Worm (Caenorhabditis elegans) whole organism, L4/young adult: Measurements from ENCODE around the gene F13B9.2.

Source experiments
- W03F9.2 ChIP-seq: fragments of 150-350 bp; optimal IDR thresholded peaks from 2 replicates; lab custom pipeline; 2014; ENCODE audit warnings: missing biosample characterization, missing genetic modification characterization
- dao-5 ChIP-seq: sonication (generic microtip); optimal IDR thresholded peaks from 2 replicates; lab custom pipeline; 2016; ENCODE audit warnings: missing genotype, missing genetic modification characterization, moderate library complexity, missing compliant biosample characterization
- him-1 ChIP-seq: sonication (generic microtip); optimal IDR thresholded peaks from 2 replicates; lab custom pipeline; 2016; ENCODE audit warnings: missing genotype, missing genetic modification reagents, missing genetic modification characterization, missing compliant biosample characterization

F13B9.2 gene

DNA sequence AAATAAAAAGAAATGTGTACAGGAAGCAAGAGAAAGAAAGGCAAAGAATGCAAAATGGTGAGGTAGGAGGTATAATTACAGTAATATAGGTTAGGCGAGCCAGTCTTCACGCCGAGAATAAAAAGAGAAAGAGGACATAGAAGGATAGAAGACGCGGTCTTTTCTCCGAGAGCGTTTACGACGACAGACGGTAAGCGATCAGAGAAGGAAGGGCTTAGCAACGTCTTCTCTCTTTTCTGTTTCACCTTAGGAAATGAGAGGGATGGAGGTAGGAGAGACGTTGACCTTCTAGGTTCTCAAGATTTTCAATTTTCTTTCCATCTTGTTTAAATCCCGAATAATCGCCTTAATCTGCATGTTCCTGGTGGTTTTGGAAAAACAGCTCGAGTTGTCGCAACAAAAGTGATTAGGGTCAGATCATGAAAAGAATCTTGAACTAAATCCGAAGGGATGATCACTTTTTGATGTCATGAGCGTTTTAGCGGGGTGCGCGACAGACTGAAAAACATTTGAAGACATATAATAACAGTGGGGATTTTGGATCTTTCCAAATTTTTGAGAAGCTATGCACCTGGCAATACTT lies 14.4 kb upstream of the F13B9.2 start, which contains the start of gene cutl-29:
Gene cutl-29, minus strand, starts transcription at position 51 of the 583 bp plus-strand sequence.
- TF ChIP-seq him-1 (tag; lab: Kevin White, UChicago) (no peak), dao-5 (tag; lab: Kevin White, UChicago) (no peak), W03F9.2 (tag; lab: Kevin White, UChicago) (no peak)

DNA sequence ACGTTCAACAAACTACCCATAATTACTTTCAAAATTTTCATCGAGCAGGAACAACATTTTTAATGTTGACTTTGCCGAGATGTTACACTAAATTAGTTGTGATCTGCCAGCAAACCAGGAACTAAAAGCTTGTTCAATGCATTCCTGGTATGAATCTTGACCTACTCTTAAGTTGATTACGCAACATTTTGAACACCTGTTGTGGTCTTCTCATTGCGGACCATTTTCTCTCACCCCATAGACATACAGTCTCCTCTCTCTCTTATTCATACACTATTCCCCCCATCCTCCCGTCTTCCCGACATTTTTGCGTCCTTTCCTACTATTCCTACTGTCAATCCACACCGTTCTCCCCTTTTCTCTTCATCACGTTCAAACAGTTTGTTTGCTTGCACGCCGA lies 12.0 kb upstream of the F13B9.2 start:
- TF ChIP-seq W03F9.2 (tag; lab: Kevin White, UChicago) (no peak), dao-5 (tag; lab: Kevin White, UChicago) (no peak), him-1 (tag; lab: Kevin White, UChicago) (no peak)

DNA sequence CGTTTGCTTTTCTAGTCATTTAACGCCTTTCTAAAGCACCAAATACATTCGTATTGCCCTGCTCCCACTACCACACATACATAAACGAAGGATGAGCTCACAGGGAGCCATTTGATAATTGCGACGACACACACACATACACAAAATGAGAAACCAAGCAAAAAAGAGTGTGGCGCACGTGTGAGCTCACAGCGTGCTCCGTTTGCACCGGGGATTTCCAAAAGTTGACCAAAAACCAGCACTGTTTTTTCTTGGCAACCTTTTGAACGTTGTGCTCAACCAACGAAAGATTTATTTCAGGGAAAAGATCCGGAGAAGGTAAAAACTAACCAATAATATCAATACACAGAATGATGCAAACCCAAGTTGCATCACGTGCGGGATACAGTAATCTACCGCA lies 10.6 kb upstream of the F13B9.2 start, which contains the start of gene ksr-1:
Gene ksr-1, plus strand, starts transcription at position 301 of the 400 bp plus-strand sequence.
- TF ChIP-seq him-1 (tag; lab: Kevin White, UChicago): no peak
- no peak for TF ChIP-seq W03F9.2 (tag; lab: Kevin White, UChicago)
- no peak for TF ChIP-seq dao-5 (tag; lab: Kevin White, UChicago)

DNA sequence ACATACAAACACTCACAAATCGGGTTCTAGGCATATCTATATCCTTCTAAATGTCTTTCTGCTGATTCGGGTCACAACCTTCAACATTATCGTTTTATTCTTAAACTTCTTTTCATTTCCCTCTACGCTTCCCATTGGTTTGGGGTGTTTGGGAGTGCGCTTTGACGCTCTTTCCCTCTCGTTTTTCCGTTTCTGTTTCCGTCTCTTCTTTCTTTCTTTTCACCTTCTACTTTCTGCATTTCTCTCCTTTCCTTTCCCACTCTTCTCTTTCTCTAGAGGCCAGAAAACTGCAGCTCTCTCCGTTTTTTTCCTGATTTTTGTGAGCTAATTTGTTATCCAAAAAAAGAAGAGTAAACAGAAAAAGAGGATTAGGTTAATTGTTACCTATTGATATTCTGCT lies 9.2 kb upstream of the F13B9.2 start:
- no peak for TF ChIP-seq dao-5 (tag; lab: Kevin White, UChicago)
- no peak for TF ChIP-seq W03F9.2 (tag; lab: Kevin White, UChicago)
- no peak for TF ChIP-seq him-1 (tag; lab: Kevin White, UChicago)

DNA sequence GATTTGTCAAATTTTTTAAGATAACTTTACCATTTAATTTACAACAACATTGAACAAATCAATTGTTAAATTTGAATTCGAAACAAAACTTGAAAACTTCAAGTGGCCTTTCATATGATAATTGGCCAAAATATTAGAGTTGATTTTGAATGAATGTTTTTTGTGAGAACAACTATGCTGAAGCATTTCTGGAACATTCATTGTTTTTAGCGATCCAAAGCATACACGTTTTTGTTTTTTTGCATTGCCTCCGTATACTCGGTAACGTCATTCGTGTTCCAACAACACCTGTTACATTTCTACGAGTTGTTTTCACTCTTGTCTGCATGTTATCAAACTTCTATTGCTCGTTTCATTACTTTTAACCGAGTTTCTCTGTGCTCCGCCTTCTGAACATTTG lies 8.5 kb upstream of the F13B9.2 start:
- TF ChIP-seq dao-5 (tag; lab: Kevin White, UChicago) (no peak), W03F9.2 (tag; lab: Kevin White, UChicago) (no peak), him-1 (tag; lab: Kevin White, UChicago) (no peak)

DNA sequence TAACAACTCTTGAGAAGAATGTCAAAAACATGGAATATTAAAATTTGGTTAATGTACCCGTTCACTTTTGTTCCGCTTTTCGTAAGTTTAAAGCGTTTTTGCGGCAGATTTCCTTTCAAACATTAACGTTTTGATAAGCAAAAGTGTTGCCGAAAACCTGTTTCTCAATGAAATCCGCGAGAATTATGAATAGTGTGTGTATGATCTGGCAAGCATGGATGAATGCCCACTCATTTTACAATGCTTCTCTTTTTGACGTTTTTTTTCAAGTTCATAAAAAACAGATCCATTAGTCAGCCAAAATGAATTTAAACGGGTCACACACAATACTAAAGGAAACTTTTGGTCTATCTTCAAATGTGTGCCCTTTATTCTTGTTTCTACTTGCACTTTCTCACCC lies 1.5 kb upstream of the F13B9.2 start:
- no peak for TF ChIP-seq dao-5 (tag; lab: Kevin White, UChicago)
- no peak for TF ChIP-seq him-1 (tag; lab: Kevin White, UChicago)
- no peak for TF ChIP-seq W03F9.2 (tag; lab: Kevin White, UChicago)

DNA sequence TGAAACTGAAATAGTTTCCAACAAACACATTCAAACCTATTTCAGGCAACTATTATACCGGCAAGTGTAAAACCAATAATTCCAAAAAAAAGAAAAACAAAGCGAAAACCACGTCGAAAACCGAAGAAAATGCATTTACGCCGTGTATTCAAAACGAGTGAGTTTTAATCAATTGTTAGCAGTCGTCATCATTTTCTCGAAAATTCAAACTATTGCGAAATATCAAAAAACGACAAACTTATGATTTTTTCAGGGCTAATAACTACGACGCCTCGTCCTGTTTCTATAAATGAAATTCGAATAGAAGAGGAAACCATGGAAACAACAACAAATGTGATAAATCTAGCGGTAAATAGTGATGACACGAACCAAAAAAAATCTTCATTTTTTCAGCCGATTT lies 681 bp downstream of the F13B9.2 start:
- no peak for TF ChIP-seq him-1 (tag; lab: Kevin White, UChicago)
- TF ChIP-seq dao-5 (tag; lab: Kevin White, UChicago): no peak
- TF ChIP-seq W03F9.2 (tag; lab: Kevin White, UChicago): no peak

DNA sequence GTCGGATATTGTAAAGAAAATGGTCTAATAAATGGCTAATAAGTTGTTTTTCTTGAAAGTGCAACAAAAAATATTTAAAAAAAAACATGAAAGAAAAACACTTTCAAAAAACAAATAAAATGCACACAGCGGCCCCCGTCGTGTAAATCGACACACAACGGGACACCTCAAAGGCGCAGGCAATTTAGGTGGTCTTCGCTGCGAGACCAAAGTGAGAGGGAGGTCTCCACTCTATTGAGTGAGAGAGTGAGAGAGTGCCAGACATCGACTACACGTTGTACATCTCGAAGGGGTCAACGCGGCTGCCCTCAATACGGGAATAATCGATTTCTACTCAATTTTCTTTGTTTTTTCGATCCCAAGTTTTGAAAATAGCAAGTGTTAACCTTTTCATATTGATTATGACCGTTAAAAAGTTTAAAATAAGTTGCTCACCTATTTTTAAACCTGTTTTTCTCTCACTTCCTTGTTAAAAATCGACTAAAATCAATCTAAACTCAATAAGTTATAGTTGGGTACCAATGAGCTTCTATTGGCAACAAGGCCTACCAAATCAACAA lies 1.3 kb downstream of the F13B9.2 start, which contains the start of gene sec-16A.2:
Gene sec-16A.2, plus strand, starts transcription at position 510 of the 560 bp plus-strand sequence.
- TF ChIP-seq dao-5 (tag; lab: Kevin White, UChicago) (no peak), him-1 (tag; lab: Kevin White, UChicago) (no peak), W03F9.2 (tag; lab: Kevin White, UChicago) (no peak)

DNA sequence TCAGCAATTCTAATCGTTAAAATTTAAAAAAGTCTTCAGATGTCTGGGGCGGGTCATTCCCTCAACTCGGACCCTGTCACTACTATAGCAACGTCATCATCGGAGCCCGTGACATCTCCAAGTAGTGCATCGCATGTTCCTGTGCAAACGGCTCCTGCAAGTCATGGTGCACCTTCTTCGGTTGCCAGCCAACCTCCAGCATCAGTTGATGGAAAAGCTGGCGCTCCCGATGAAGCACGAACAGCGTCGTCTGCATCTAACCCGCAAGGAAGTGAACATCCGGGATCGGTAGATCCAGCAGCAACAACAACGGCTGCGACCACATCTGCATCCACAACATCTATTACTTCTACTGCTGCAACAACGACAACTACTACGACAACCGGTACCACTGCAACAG lies 9.1 kb downstream of the F13B9.2 start, which contains the start of gene R09F10.3:
Gene R09F10.3, plus strand, starts transcription at position 40 of the 400 bp plus-strand sequence.
- TF ChIP-seq W03F9.2 (tag; lab: Kevin White, UChicago): no peak
- no peak for TF ChIP-seq him-1 (tag; lab: Kevin White, UChicago)
- TF ChIP-seq dao-5 (tag; lab: Kevin White, UChicago): no peak

DNA sequence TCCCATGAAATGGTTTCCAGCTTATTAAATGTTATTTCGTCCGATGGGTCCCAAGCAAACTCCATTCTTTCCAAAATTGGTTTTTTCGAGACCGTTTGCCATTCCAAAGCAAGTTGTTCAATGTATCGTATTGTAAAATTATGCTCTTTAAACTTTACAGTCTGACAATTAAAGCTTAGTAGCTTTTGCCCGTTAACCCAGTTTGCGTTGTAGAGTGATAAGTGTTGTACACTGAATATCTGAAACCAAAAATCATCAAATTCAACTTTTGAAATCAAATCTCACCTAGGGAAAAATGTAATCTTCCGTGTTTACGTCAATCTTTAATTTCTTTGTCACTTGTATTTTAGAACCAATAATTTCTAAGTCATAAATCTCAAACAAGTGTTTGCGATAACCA lies 11.8 kb downstream of the F13B9.2 start:
- TF ChIP-seq dao-5 (tag; lab: Kevin White, UChicago) (no peak), W03F9.2 (tag; lab: Kevin White, UChicago) (no peak), him-1 (tag; lab: Kevin White, UChicago) (no peak)

DNA sequence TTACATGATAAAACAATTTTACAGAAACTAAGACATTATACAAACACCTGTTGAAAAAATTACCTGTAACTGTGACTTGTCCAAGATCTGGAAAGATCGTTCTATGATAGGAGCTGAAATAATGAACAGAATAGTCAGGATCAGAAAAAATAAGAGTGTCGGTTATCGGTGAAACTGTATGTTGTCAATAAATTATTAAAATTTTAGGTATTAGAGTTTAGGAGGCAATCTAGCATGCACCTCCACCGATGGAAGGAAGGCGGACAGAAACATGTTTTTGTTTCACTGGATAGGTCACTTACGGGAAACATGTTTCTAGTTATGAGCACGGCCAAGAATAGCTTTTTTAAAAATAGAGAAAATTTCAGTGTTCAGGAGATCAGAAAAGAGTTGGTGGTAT lies 14.1 kb downstream of the F13B9.2 start, which contains the start of gene ced-13:
Gene ced-13, minus strand, starts transcription at position 101 of the 400 bp plus-strand sequence.
- no peak for TF ChIP-seq W03F9.2 (tag; lab: Kevin White, UChicago)
- no peak for TF ChIP-seq dao-5 (tag; lab: Kevin White, UChicago)
- no peak for TF ChIP-seq him-1 (tag; lab: Kevin White, UChicago)

DNA sequence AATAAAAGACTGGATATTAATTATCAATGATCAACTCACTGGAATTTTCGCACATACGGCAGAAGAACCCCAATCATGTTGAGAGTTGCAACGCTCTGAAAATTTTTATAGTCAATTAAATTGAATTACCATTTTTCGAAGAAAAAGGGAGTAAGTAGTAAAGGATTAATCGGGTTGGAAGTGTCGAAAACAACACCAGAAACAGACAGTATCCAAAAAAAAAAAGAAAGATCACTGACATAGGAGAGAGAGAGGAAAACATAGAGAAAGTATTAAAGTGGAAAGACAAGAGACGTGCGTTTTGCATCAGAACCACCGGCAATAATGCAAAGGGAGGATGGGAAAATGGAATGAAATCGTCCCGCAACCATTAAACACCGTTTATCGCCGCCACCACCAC lies 16.8 kb downstream of the F13B9.2 start, which contains the start of gene inx-5:
Gene inx-5, minus strand, starts transcription at position 101 of the 400 bp plus-strand sequence.
- TF ChIP-seq dao-5 (tag; lab: Kevin White, UChicago) (no peak), him-1 (tag; lab: Kevin White, UChicago) (no peak)

DNA sequence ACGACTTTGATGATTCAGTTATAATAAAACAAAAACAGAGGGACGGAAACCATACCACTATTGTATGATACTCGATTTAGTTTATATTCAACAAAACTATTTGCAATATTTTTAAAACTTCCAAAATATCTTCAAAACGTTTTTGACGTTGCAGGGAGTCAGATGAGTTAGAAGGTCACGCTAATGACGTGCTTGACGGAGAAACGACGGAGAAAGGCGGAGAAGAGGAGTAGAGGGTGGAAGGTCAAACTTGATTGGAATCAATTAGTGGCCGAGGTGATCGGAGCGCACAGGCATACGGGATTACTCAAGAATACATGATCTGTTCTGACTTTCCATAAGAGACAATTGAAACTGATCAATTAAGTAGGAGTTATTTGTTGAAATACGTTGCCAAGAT lies 17.3 kb downstream of the F13B9.2 start:
- TF ChIP-seq him-1 (tag; lab: Kevin White, UChicago) (no peak), W03F9.2 (tag; lab: Kevin White, UChicago) (no peak), dao-5 (tag; lab: Kevin White, UChicago) (no peak)

DNA sequence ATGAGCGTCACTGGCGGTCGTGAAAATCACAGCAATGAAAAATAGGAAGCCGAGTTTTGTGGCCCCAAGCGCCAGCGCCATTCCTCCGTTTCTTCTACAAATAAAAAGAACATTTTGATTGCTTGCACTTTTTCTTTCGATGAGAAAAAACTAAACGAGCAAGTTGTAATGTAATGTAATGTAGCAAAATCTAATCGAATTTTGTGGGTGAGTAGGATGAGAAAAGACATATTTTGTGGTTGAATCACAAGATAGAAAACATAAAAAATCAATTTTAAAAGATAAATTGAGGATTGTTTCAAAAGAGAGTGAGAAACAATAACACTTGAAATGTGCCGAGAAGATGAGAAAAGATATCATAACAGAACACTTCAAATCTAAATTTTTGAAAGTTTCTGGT lies 22.1 kb downstream of the F13B9.2 start, which contains the start of gene R09F10.5:
Gene R09F10.5, minus strand, starts transcription at position 101 of the 400 bp plus-strand sequence.
- TF ChIP-seq him-1 (tag; lab: Kevin White, UChicago) (no peak), dao-5 (tag; lab: Kevin White, UChicago) (no peak), W03F9.2 (tag; lab: Kevin White, UChicago) (no peak)
